In the genomic region with DNA sequence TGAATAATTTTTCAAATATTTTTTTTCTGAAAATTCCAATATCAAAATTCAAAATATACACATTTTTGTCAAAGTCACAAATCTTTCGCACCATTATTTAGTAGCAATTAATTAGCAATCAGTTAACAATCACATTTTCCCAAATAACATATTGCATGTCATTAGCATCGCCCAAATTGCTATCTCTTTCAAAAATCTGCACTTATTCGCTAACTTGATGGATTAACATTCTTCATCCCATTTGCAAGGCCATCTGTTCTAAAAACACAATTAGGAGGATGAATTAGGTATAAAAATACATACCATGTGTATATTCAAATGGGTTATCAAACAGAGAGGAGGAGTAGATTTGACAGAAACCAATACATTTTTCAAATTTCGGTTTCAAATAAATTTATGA, we compare ENCODE assay signal across 2 worm cellular contexts.
A peak's percentile ranks its signal among the peaks of the same experiment; 100 is the strongest.
TF ChIP-seq lines count a peak whose summit lies in the region.

No protein-coding gene starts in this region.

TF ChIP-seq in whole organism, L1 larva, 84 proteins besides CTCF, POLR2A, EP300 and RAD21 (continued from another document):
- no peak for TF ChIP-seq lin-35 (GFP tag; optimal IDR thresholded peaks at IDR 0.05; lab: Kevin White, UChicago)
- peak; percentile 89 for TF ChIP-seq nhr-85 (tag; lab: Kevin White, UChicago)
- no peak for TF ChIP-seq ceh-88 (GFP tag; IDR thresholded peaks at IDR 0.05; lab: Robert Waterston, UW)
- TF ChIP-seq lsy-2 (tag; optimal IDR thresholded peaks at IDR 0.05; lab: Kevin White, UChicago) = no peak
- TF ChIP-seq hlh-17 (GFP tag; optimal IDR thresholded peaks at IDR 0.05; lab: Kevin White, UChicago; ENCODE audit: borderline replicate concordance) = no peak
- no peak for TF ChIP-seq ztf-4 (tag; optimal IDR thresholded peaks at IDR 0.05; lab: Kevin White, UChicago)
- no peak for TF ChIP-seq grh-1 (GFP tag; IDR thresholded peaks at IDR 0.05; lab: Robert Waterston, UW)
- no peak for TF ChIP-seq hlh-4 (tag; optimal IDR thresholded peaks at IDR 0.05; lab: Kevin White, UChicago)
- no peak for TF ChIP-seq mdl-1 (tag; optimal IDR thresholded peaks at IDR 0.05; lab: Kevin White, UChicago)
- TF ChIP-seq egl-13 (tag; optimal IDR thresholded peaks at IDR 0.05; lab: Kevin White, UChicago) = no peak
- no peak for TF ChIP-seq nhr-47 (tag; optimal IDR thresholded peaks at IDR 0.05; lab: Kevin White, UChicago)
- no peak for TF ChIP-seq vab-15 (tag; optimal IDR thresholded peaks at IDR 0.05; lab: Kevin White, UChicago)
- no peak for TF ChIP-seq nhr-19 (GFP tag; conservative IDR thresholded peaks at IDR 0.05; lab: Robert Waterston, UW)
- no peak for TF ChIP-seq nhr-12 (tag; optimal IDR thresholded peaks at IDR 0.05; lab: Kevin White, UChicago)
- TF ChIP-seq C04F5.9 (tag; optimal IDR thresholded peaks at IDR 0.05; lab: Kevin White, UChicago) = no peak
- no peak for TF ChIP-seq snu-23 (GFP tag; optimal IDR thresholded peaks at IDR 0.05; lab: Kevin White, UChicago)
- no peak for TF ChIP-seq dsc-1 (tag; optimal IDR thresholded peaks at IDR 0.05; lab: Kevin White, UChicago)
- TF ChIP-seq F16B12.6 (tag; optimal IDR thresholded peaks at IDR 0.05; lab: Kevin White, UChicago) = no peak
- TF ChIP-seq ztf-11 (tag; optimal IDR thresholded peaks at IDR 0.05; lab: Kevin White, UChicago) = no peak
- no peak for TF ChIP-seq fkh-4 (tag; optimal IDR thresholded peaks at IDR 0.05; lab: Kevin White, UChicago; ENCODE audit: borderline replicate concordance)
- peak; percentile 46 for TF ChIP-seq efl-3 (GFP tag; optimal IDR thresholded peaks at IDR 0.05; lab: Kevin White, UChicago)
- peak; percentile 61 for TF ChIP-seq lin-39 (tag; optimal IDR thresholded peaks at IDR 0.05; lab: Kevin White, UChicago)
- no peak for TF ChIP-seq elt-2 (tag; optimal IDR thresholded peaks at IDR 0.05; lab: Kevin White, UChicago)
- TF ChIP-seq unc-30 (tag; optimal IDR thresholded peaks at IDR 0.05; lab: Kevin White, UChicago) = no peak
- no peak for TF ChIP-seq unc-62 (GFP tag; optimal IDR thresholded peaks at IDR 0.05; lab: Kevin White, UChicago)
- no peak for TF ChIP-seq ces-1 (GFP tag; optimal IDR thresholded peaks at IDR 0.05; lab: Kevin White, UChicago)
- TF ChIP-seq zag-1 (tag; optimal IDR thresholded peaks at IDR 0.05; lab: Kevin White, UChicago) = no peak
- no peak for TF ChIP-seq ceh-63 (GFP tag; optimal IDR thresholded peaks at IDR 0.05; lab: Kevin White, UChicago)
- no peak for TF ChIP-seq nhr-237 (tag; optimal IDR thresholded peaks at IDR 0.05; lab: Kevin White, UChicago)
- TF ChIP-seq zip-4 (GFP tag; optimal IDR thresholded peaks at IDR 0.05; lab: Kevin White, UChicago) = no peak
- TF ChIP-seq nhr-20 (tag; optimal IDR thresholded peaks at IDR 0.05; lab: Kevin White, UChicago) = no peak
- no peak for TF ChIP-seq C34B4.2 (tag; optimal IDR thresholded peaks at IDR 0.05; lab: Kevin White, UChicago)
- no peak for TF ChIP-seq efl-1 (optimal IDR thresholded peaks at IDR 0.05; lab: Kevin White, UChicago)
- TF ChIP-seq efl-1 (GFP tag; optimal IDR thresholded peaks at IDR 0.05 in 1 of 2; lab: Kevin White, UChicago) = no peak
- no peak for TF ChIP-seq unc-130 (tag; optimal IDR thresholded peaks at IDR 0.05; lab: Kevin White, UChicago)
- peak; percentile 34 for TF ChIP-seq lin-14 (GFP tag; optimal IDR thresholded peaks at IDR 0.05; lab: Kevin White, UChicago)
- no peak for TF ChIP-seq isw-1 (GFP tag; IDR thresholded peaks at IDR 0.05; lab: Robert Waterston, UW)
- TF ChIP-seq nhr-11 (tag; optimal IDR thresholded peaks at IDR 0.05; lab: Kevin White, UChicago) = no peak
- TF ChIP-seq nhr-71 (tag; optimal IDR thresholded peaks at IDR 0.05; lab: Kevin White, UChicago) = peak; percentile 31
- TF ChIP-seq xbp-1 (tag; optimal IDR thresholded peaks at IDR 0.05; lab: Kevin White, UChicago) = no peak
- TF ChIP-seq mef-2 (tag; optimal IDR thresholded peaks at IDR 0.05; lab: Kevin White, UChicago) = no peak
- TF ChIP-seq egl-27 (tag; optimal IDR thresholded peaks at IDR 0.05; lab: Kevin White, UChicago) = no peak
- peak; percentile 30 for TF ChIP-seq mep-1 (tag; optimal IDR thresholded peaks at IDR 0.05; lab: Kevin White, UChicago)
- no peak for TF ChIP-seq unc-98 (GFP tag; IDR thresholded peaks at IDR 0.05; lab: Robert Waterston, UW)
- TF ChIP-seq irx-1 (tag; optimal IDR thresholded peaks at IDR 0.05; lab: Kevin White, UChicago) = peak; percentile 51
- no peak for TF ChIP-seq nhr-90 (tag; optimal IDR thresholded peaks at IDR 0.05; lab: Kevin White, UChicago; ENCODE audit: poor library complexity)
- TF ChIP-seq hpl-2 (GFP tag; optimal IDR thresholded peaks at IDR 0.05; lab: Kevin White, UChicago) = no peak
- TF ChIP-seq fkh-10 (GFP tag; optimal IDR thresholded peaks at IDR 0.05; lab: Kevin White, UChicago) = no peak
- no peak for TF ChIP-seq nhr-76 (tag; optimal IDR thresholded peaks at IDR 0.05; lab: Kevin White, UChicago)

TF ChIP-seq in whole organism, L2 larva, 48 proteins besides CTCF, POLR2A, EP300 and RAD21 (continued from another document):
- TF ChIP-seq nhr-21 (tag; optimal IDR thresholded peaks at IDR 0.05; lab: Kevin White, UChicago) = no peak
- TF ChIP-seq ztf-1 (GFP tag; conservative IDR thresholded peaks at IDR 0.05; lab: Robert Waterston, UW) = no peak
- TF ChIP-seq zag-1 (tag; optimal IDR thresholded peaks at IDR 0.05; lab: Kevin White, UChicago) = no peak
- no peak for TF ChIP-seq elt-3 (tag; optimal IDR thresholded peaks at IDR 0.05; lab: Kevin White, UChicago)
- no peak for TF ChIP-seq egl-27 (tag; optimal IDR thresholded peaks at IDR 0.05; lab: Kevin White, UChicago)
- no peak for TF ChIP-seq nhr-237 (tag; optimal IDR thresholded peaks at IDR 0.05; lab: Kevin White, UChicago)
- TF ChIP-seq elt-1 (tag; optimal IDR thresholded peaks at IDR 0.05; lab: Kevin White, UChicago) = no peak
- no peak for TF ChIP-seq nhr-10 (tag; optimal IDR thresholded peaks at IDR 0.05; lab: Kevin White, UChicago)
- no peak for TF ChIP-seq ztf-4 (tag; optimal IDR thresholded peaks at IDR 0.05; lab: Kevin White, UChicago)
- TF ChIP-seq R02D3.7 (tag; optimal IDR thresholded peaks at IDR 0.05; lab: Kevin White, UChicago) = no peak
- TF ChIP-seq lin-39 (tag; optimal IDR thresholded peaks at IDR 0.05; lab: Kevin White, UChicago) = peak; percentile 87
- TF ChIP-seq peb-1 (tag; optimal IDR thresholded peaks at IDR 0.05; lab: Kevin White, UChicago) = no peak
- no peak for TF ChIP-seq nhr-12 (tag; optimal IDR thresholded peaks at IDR 0.05; lab: Kevin White, UChicago)
- TF ChIP-seq ztf-11 (tag; optimal IDR thresholded peaks at IDR 0.05; lab: Kevin White, UChicago) = no peak
- no peak for TF ChIP-seq snpc-4 (tag; optimal IDR thresholded peaks at IDR 0.05; lab: Kevin White, UChicago)
- no peak for TF ChIP-seq Y55F3AM.14 (GFP tag; optimal IDR thresholded peaks at IDR 0.05; lab: Kevin White, UChicago)
- no peak for TF ChIP-seq blmp-1 (tag; optimal IDR thresholded peaks at IDR 0.05; lab: Kevin White, UChicago; ENCODE audit: insufficient read depth)
- no peak for TF ChIP-seq crh-2 (tag; optimal IDR thresholded peaks at IDR 0.05; lab: Kevin White, UChicago)
- TF ChIP-seq unc-55 (GFP tag; optimal IDR thresholded peaks at IDR 0.05; lab: Kevin White, UChicago) = no peak
